Fruit fly (Drosophila melanogaster) whole organism, embryonic: ENCODE data around the gene mRpL10.

Experiments used
- Bgb ChIP-seq: fragments of 200-800 bp; sonication (Bioruptor generic); IDR thresholded peaks from 2 replicates; pipeline ENCODE4 v1.3.6; 2022; ENCODE audit warnings: missing biosample characterization, missing genetic modification characterization; ENCODE audit not compliant: partially characterized antibody
- CG10979 ChIP-seq: fragments of 200-800 bp; sonication (Bioruptor generic); optimal IDR thresholded peaks from 2 replicates; lab custom pipeline; 2018; ENCODE audit warnings: missing biosample characterization, mild to moderate bottlenecking, missing genetic modification characterization, moderate library complexity
- CG11504 ChIP-seq: fragments of 200-800 bp; sonication (Bioruptor generic); optimal IDR thresholded peaks from 3 replicates; lab custom pipeline; 2019; ENCODE audit warnings: missing biosample characterization, mild to moderate bottlenecking, missing genetic modification characterization, moderate library complexity
- CG12391 ChIP-seq: fragments of 200-800 bp; sonication (Bioruptor generic); optimal IDR thresholded peaks from 3 replicates; lab custom pipeline; 2018; ENCODE audit warnings: missing biosample characterization, mild to moderate bottlenecking, missing genetic modification characterization, moderate library complexity
- CG13775 ChIP-seq: fragments of 200-800 bp; sonication (Bioruptor generic); optimal IDR thresholded peaks from 3 replicates; lab custom pipeline; 2017; ENCODE audit warnings: missing biosample characterization, mild to moderate bottlenecking, missing genetic modification characterization
- CG15011 ChIP-seq: fragments of 200-800 bp; sonication (Bioruptor generic); optimal IDR thresholded peaks from 3 replicates; lab custom pipeline; 2018; ENCODE audit warnings: missing biosample characterization, mild to moderate bottlenecking, missing genetic modification characterization
- CG15479 ChIP-seq: fragments of 200-800 bp; sonication (Bioruptor generic); optimal IDR thresholded peaks from 3 replicates; lab custom pipeline; 2019; ENCODE audit warnings: missing biosample characterization, mild to moderate bottlenecking, missing genetic modification characterization, moderate library complexity
- CG15601 ChIP-seq: fragments of 200-800 bp; sonication (Bioruptor generic); optimal IDR thresholded peaks from 3 replicates; lab custom pipeline; 2019; ENCODE audit warnings: missing biosample characterization, mild to moderate bottlenecking, missing genetic modification characterization, moderate library complexity
- CG17359 ChIP-seq: fragments of 200-800 bp; sonication (Bioruptor generic); optimal IDR thresholded peaks from 3 replicates; lab custom pipeline; 2018; ENCODE audit warnings: missing biosample characterization, mild to moderate bottlenecking, missing genetic modification characterization, moderate library complexity
- CG17802 ChIP-seq: fragments of 200-800 bp; sonication (Bioruptor generic); optimal IDR thresholded peaks from 2 replicates; lab custom pipeline; 2018; ENCODE audit warnings: missing biosample characterization, mild to moderate bottlenecking, missing genetic modification characterization, moderate library complexity
- CG18262 ChIP-seq: fragments of 200-800 bp; optimal IDR thresholded peaks from 3 replicates; lab custom pipeline; 2019; ENCODE audit warnings: missing biosample characterization, mild to moderate bottlenecking, missing genetic modification characterization, moderate library complexity
- CG18476 ChIP-seq: fragments of 200-800 bp; sonication (Bioruptor generic); optimal IDR thresholded peaks from 2 replicates; lab custom pipeline; 2016; ENCODE audit warnings: missing biosample characterization, mild to moderate bottlenecking, missing genetic modification characterization
- CG2875 ChIP-seq: fragments of 200-800 bp; sonication (Bioruptor generic); optimal IDR thresholded peaks from 2 replicates; lab custom pipeline; 2017; ENCODE audit warnings: missing biosample characterization, mild to moderate bottlenecking, missing genetic modification characterization, missing genetic modification reagents
- CG7372 ChIP-seq: fragments of 200-800 bp; sonication (Bioruptor generic); IDR thresholded peaks from 2 replicates; pipeline ENCODE4 v1.3.6; 2022; ENCODE audit warnings: missing biosample characterization, missing genetic modification characterization
- CG8290 ChIP-seq, 3 experiments: fragments of 200-800 bp; sonication (Bioruptor generic); optimal IDR thresholded peaks; 2 replicates each; lab custom pipeline; 2016 to 2019; ENCODE audit warnings: missing biosample characterization in 3 of 3, missing genetic modification characterization in 3 of 3, mild to moderate bottlenecking in 2 of 3, moderate library complexity in 1 of 3
- CG8924 ChIP-seq: fragments of 200-800 bp; optimal IDR thresholded peaks from 3 replicates; lab custom pipeline; 2019; ENCODE audit warnings: missing biosample characterization, mild to moderate bottlenecking, missing genetic modification characterization, moderate library complexity
- Drgx ChIP-seq: fragments of 200-800 bp; sonication (Bioruptor generic); IDR thresholded peaks from 2 replicates; pipeline ENCODE4 v1.3.6; 2022; ENCODE audit warnings: missing biosample characterization, missing genetic modification characterization
- HmgD ChIP-seq: fragments of 200-800 bp; sonication (Bioruptor generic); optimal IDR thresholded peaks from 3 replicates; lab custom pipeline; 2016; ENCODE audit warnings: missing biosample characterization, missing genetic modification characterization
- Neu2 ChIP-seq: fragments of 200-800 bp; sonication (Bioruptor generic); optimal IDR thresholded peaks from 3 replicates; lab custom pipeline; 2016; ENCODE audit warnings: missing biosample characterization, missing genetic modification characterization, borderline replicate concordance
- Ssrp ChIP-seq: fragments of 200-800 bp; sonication (Bioruptor generic); optimal IDR thresholded peaks from 2 replicates; lab custom pipeline; 2018; ENCODE audit warnings: missing biosample characterization, mild to moderate bottlenecking, missing genetic modification characterization, moderate library complexity
- Xbp1 ChIP-seq: fragments of 200-800 bp; sonication (Bioruptor generic); optimal IDR thresholded peaks from 3 replicates; lab custom pipeline; 2016; ENCODE audit warnings: missing biosample characterization, mild to moderate bottlenecking, missing genetic modification characterization
- YL-1 ChIP-seq: fragments of 200-800 bp; sonication (Bioruptor generic); optimal IDR thresholded peaks from 3 replicates; lab custom pipeline; 2017; ENCODE audit warnings: missing biosample characterization, mild to moderate bottlenecking, missing genetic modification characterization
- bbx ChIP-seq: fragments of 200-800 bp; sonication (Bioruptor generic); IDR thresholded peaks from 2 replicates; pipeline ENCODE4 v1.3.6; 2022; ENCODE audit warnings: missing biosample characterization, missing genetic modification characterization; ENCODE audit not compliant: partially characterized antibody
- corto ChIP-seq: fragments of 200-800 bp; sonication (Bioruptor generic); optimal IDR thresholded peaks from 2 replicates; lab custom pipeline; 2016; ENCODE audit warnings: missing biosample characterization, mild to moderate bottlenecking, missing genetic modification characterization, moderate library complexity
- crol ChIP-seq: fragments of 200-800 bp; sonication (Bioruptor generic); IDR thresholded peaks from 2 replicates; pipeline ENCODE4 v1.3.6; 2022; ENCODE audit warnings: missing biosample characterization, missing genetic modification characterization
- cwo ChIP-seq: fragments of 200-800 bp; sonication (Bioruptor generic); optimal IDR thresholded peaks from 3 replicates; lab custom pipeline; 2017; ENCODE audit warnings: missing biosample characterization, missing genetic modification characterization, mild to moderate bottlenecking, moderate library complexity, missing genetic modification reagents
- da ChIP-seq: fragments of 200-800 bp; sonication (Bioruptor generic); optimal IDR thresholded peaks from 2 replicates; lab custom pipeline; 2016; ENCODE audit warnings: missing biosample characterization, missing genetic modification characterization
- gce ChIP-seq: fragments of 200-800 bp; sonication (Bioruptor generic); IDR thresholded peaks from 3 replicates; pipeline ENCODE4 v1.3.6; 2022; ENCODE audit warnings: missing biosample characterization, missing genetic modification characterization
- gcm ChIP-seq: fragments of 200-800 bp; sonication (Bioruptor generic); optimal IDR thresholded peaks from 2 replicates; lab custom pipeline; 2019; ENCODE audit warnings: missing biosample characterization, mild to moderate bottlenecking, missing genetic modification characterization, moderate library complexity
- gem ChIP-seq: fragments of 200-800 bp; sonication (Bioruptor generic); optimal IDR thresholded peaks from 2 replicates; lab custom pipeline; 2019; ENCODE audit warnings: missing biosample characterization, mild to moderate bottlenecking, missing genetic modification characterization, moderate library complexity
- grau ChIP-seq: fragments of 200-800 bp; optimal IDR thresholded peaks from 3 replicates; lab custom pipeline; 2019; ENCODE audit warnings: missing biosample characterization, mild to moderate bottlenecking, missing genetic modification characterization, moderate library complexity
- gsb-n ChIP-seq: fragments of 200-800 bp; sonication (Bioruptor generic); optimal IDR thresholded peaks from 3 replicates; lab custom pipeline; 2018; ENCODE audit warnings: missing biosample characterization, mild to moderate bottlenecking, missing genetic modification characterization
- kah ChIP-seq: fragments of 200-800 bp; sonication (Bioruptor generic); optimal IDR thresholded peaks from 2 replicates; lab custom pipeline; 2018; ENCODE audit warnings: missing biosample characterization, mild to moderate bottlenecking, missing genetic modification characterization
- lbe ChIP-seq: fragments of 200-800 bp; sonication (Bioruptor generic); optimal IDR thresholded peaks from 2 replicates; lab custom pipeline; 2016; ENCODE audit warnings: missing biosample characterization, mild to moderate bottlenecking, missing genetic modification characterization
- lola ChIP-seq, 3 experiments: fragments of >200 bp in 2 of 3; fragments of 200-800 bp in 1 of 3; sonication (Bioruptor generic) in 1 of 3; optimal IDR thresholded peaks; 2 replicates each; lab custom pipeline; 2017 to 2019; ENCODE audit warnings: missing biosample characterization in 3 of 3, missing genetic modification characterization in 3 of 3, mild to moderate bottlenecking in 1 of 3, moderate library complexity in 1 of 3
- nmo ChIP-seq: fragments of 200-800 bp; sonication (Bioruptor generic); optimal IDR thresholded peaks from 2 replicates; lab custom pipeline; 2018; ENCODE audit warnings: missing biosample characterization, mild to moderate bottlenecking, missing genetic modification characterization, moderate library complexity
- pros ChIP-seq: fragments of 200-800 bp; sonication (Bioruptor generic); optimal IDR thresholded peaks from 3 replicates; lab custom pipeline; 2019; ENCODE audit warnings: missing biosample characterization, mild to moderate bottlenecking, missing genetic modification characterization, moderate library complexity
- row ChIP-seq: fragments of 200-800 bp; sonication (Bioruptor generic); IDR thresholded peaks from 3 replicates; pipeline ENCODE4 v1.3.6; 2022; ENCODE audit warnings: missing biosample characterization, missing genetic modification characterization
- sd ChIP-seq: fragments of 200-800 bp; sonication (Bioruptor generic); optimal IDR thresholded peaks from 3 replicates; lab custom pipeline; 2018; ENCODE audit warnings: missing biosample characterization, mild to moderate bottlenecking, missing genetic modification characterization, moderate library complexity
- sens ChIP-seq: fragments of 200-800 bp; sonication (Bioruptor generic); peaks from one replicate; lab custom pipeline; 2016; ENCODE audit warnings: missing biosample characterization, missing genetic modification characterization
- seq ChIP-seq: fragments of 200-800 bp; sonication (Bioruptor generic); IDR thresholded peaks from 2 replicates; pipeline ENCODE4 v1.3.6; 2022; ENCODE audit warnings: missing biosample characterization, missing genetic modification characterization
- sima ChIP-seq: fragments of 200-800 bp; sonication (Bioruptor generic); optimal IDR thresholded peaks from 2 replicates; lab custom pipeline; 2016; ENCODE audit warnings: missing biosample characterization, missing genetic modification characterization
- sna ChIP-seq: fragments of 200-800 bp; sonication (Bioruptor generic); IDR thresholded peaks from 2 replicates; pipeline ENCODE4 v1.3.6; 2022; ENCODE audit warnings: missing biosample characterization, missing genetic modification characterization; ENCODE audit not compliant: partially characterized antibody
- usp ChIP-seq: fragments of >200 bp; optimal IDR thresholded peaks from 2 replicates; lab custom pipeline; 2017; ENCODE audit warnings: missing biosample characterization, missing genetic modification characterization
- vvl ChIP-seq: fragments of 200-800 bp; sonication (Bioruptor generic); IDR thresholded peaks from 2 replicates; pipeline ENCODE4 v1.3.6; 2022; ENCODE audit warnings: missing biosample characterization, missing genetic modification characterization
- zen ChIP-seq: fragments of 200-800 bp; sonication (Bioruptor generic); optimal IDR thresholded peaks from 3 replicates; lab custom pipeline; 2018; ENCODE audit warnings: missing biosample characterization, mild to moderate bottlenecking, missing genetic modification characterization, moderate library complexity
- zen2 ChIP-seq: fragments of 200-800 bp; sonication (Bioruptor generic); IDR thresholded peaks from 3 replicates; pipeline ENCODE4 v1.3.6; 2022; ENCODE audit warnings: missing biosample characterization, missing genetic modification characterization; ENCODE audit not compliant: partially characterized antibody

mRpL10 gene

dm6 chr2L:249048-249825 lies 45.7 kb downstream of the mRpL10 start (continued):
- TF ChIP-seq vvl (peak; percentile 65), sima (no peak), zen (tag; lab: Kevin White, UChicago) (no peak), row (GFP tag; lab: Robert Waterston, UW) (no peak), CG18262 (tag; lab: Kevin White, UChicago) (peak; percentile 31), crol (no peak; the same call in 1 of the 2 replicates), lbe (GFP tag; lab: Kevin White, UChicago) (no peak), cwo (GFP tag; lab: Kevin White, UChicago) (peak; percentile 84), seq (GFP tag; lab: Robert Waterston, UW) (peak; percentile 6), CG10979 (tag; lab: Kevin White, UChicago) (peak; percentile 15), Neu2 (GFP tag; lab: Kevin White, UChicago) (no peak), CG8290 (GFP tag; optimal IDR thresholded peaks at IDR 0.05; lab: Kevin White, UChicago) (no peak), CG8290 (tag; optimal IDR thresholded peaks at IDR 0.05; lab: Kevin White, UChicago) (no peak), CG17359 (tag; lab: Kevin White, UChicago) (peak; percentile 34), gcm (peak; percentile 54), CG15601 (peak; percentile 0), CG7372 (GFP tag; lab: Robert Waterston, UW) (no peak), lola (GFP tag; optimal IDR thresholded peaks at IDR 0.05; lab: Kevin White, UChicago) (no peak), da (GFP tag; lab: Kevin White, UChicago) (no peak), grau (peak; percentile 84), pros (GFP tag; lab: Kevin White, UChicago) (peak; percentile 91), YL-1 (peak; percentile 13), CG15011 (GFP tag; lab: Kevin White, UChicago) (no peak), sens (GFP tag; lab: Kevin White, UChicago) (peak; percentile 87), CG8924 (no peak), sna (GFP tag; lab: Robert Waterston, UW) (peak; percentile 60; the same call in 1 of the 2 replicates), corto (peak; percentile 2), gem (tag; lab: Kevin White, UChicago) (peak; percentile 47), gce (GFP tag; lab: Robert Waterston, UW) (0 out of 3 replicates have a peak, but pooled peaks have one; percentile 17), CG11504 (tag; lab: Kevin White, UChicago) (peak; percentile 22), CG17802 (no peak), gsb-n (tag; lab: Kevin White, UChicago) (peak; percentile 60), CG13775 (GFP tag; lab: Kevin White, UChicago) (no peak), HmgD (GFP tag; lab: Kevin White, UChicago) (peak; percentile 21), CG18476 (GFP tag; lab: Kevin White, UChicago) (no peak), CG2875 (no peak), Xbp1 (GFP tag; lab: Kevin White, UChicago) (peak; percentile 47), CG15479 (GFP tag; lab: Kevin White, UChicago) (peak; percentile 87), Bgb (GFP tag; lab: Robert Waterston, UW) (peak; percentile 12; the same call in 1 of the 2 replicates), CG12391 (tag; lab: Kevin White, UChicago) (peak; percentile 6), Ssrp (tag; lab: Kevin White, UChicago) (no peak), Drgx (GFP tag; lab: Robert Waterston, UW) (peak; percentile 62), kah (GFP tag; lab: Kevin White, UChicago) (peak; percentile 7), usp (GFP tag; lab: Kevin White, UChicago) (no peak), nmo (GFP tag; lab: Kevin White, UChicago) (peak; percentile 6), bbx (GFP tag; lab: Robert Waterston, UW) (peak; percentile 10; the same call in 1 of the 2 replicates), zen2 (GFP tag; lab: Robert Waterston, UW) (peak; percentile 82), sd (peak; percentile 60)
